Worm (Caenorhabditis elegans) whole organism, early embryonic: ENCODE data around the gene sra-1.

Experiments
- B0310.2 ChIP-seq: sonication (generic microtip); optimal IDR thresholded peaks from 2 replicates; lab custom pipeline; 2016; ENCODE audit warnings: mild to moderate bottlenecking, missing genetic modification characterization, missing compliant biosample characterization
- F13C5.2 ChIP-seq: sonication (generic microtip); optimal IDR thresholded peaks from 2 replicates; lab custom pipeline; 2017; ENCODE audit warnings: mild to moderate bottlenecking, missing genetic modification characterization, inconsistent platforms, missing compliant biosample characterization
- aly-1 ChIP-seq: sonication (generic microtip); optimal IDR thresholded peaks from 2 replicates; lab custom pipeline; 2016; ENCODE audit warnings: missing genetic modification characterization, missing compliant biosample characterization
- ama-1 ChIP-seq: fragments of 150-350 bp; optimal IDR thresholded peaks from 2 replicates; lab custom pipeline; 2014
- ceh-36 ChIP-seq: sonication (generic microtip); optimal IDR thresholded peaks from 2 replicates; lab custom pipeline; 2016; ENCODE audit warnings: missing genetic modification characterization, inconsistent platforms, missing compliant biosample characterization
- ets-7 ChIP-seq: sonication (generic microtip); optimal IDR thresholded peaks from 2 replicates; lab custom pipeline; 2016; ENCODE audit warnings: missing genotype, missing genetic modification characterization, missing compliant biosample characterization
- flt-1 ChIP-seq: fragments of 200-800 bp; sonication (Bioruptor generic); IDR thresholded peaks from 2 replicates; pipeline ENCODE4 v1.3.6; 2022; ENCODE audit warnings: missing genetic modification characterization, missing compliant biosample characterization
- pes-1 ChIP-seq: fragments of 200-800 bp; sonication (Bioruptor generic); IDR thresholded peaks from 2 replicates; pipeline ENCODE4 v1.3.6; 2022; ENCODE audit warnings: missing genetic modification reagents, missing genetic modification characterization, missing compliant biosample characterization
- scrt-1 ChIP-seq: fragments of 200-800 bp; sonication (Bioruptor generic); IDR thresholded peaks from 2 replicates; pipeline ENCODE4 v1.3.6; 2022; ENCODE audit warnings: missing genetic modification characterization, missing compliant biosample characterization
- sea-1 ChIP-seq: fragments of 200-800 bp; sonication (Bioruptor generic); conservative IDR thresholded peaks from 2 replicates; pipeline ENCODE4 v1.3.6; 2022; ENCODE audit warnings: missing genetic modification characterization, missing compliant biosample characterization
- tbx-37 ChIP-seq: fragments of 200-800 bp; sonication (Bioruptor generic); conservative IDR thresholded peaks from 2 replicates; pipeline ENCODE4 v1.3.6; 2022; ENCODE audit warnings: missing genetic modification reagents, missing genetic modification characterization, missing compliant biosample characterization
- tra-4 ChIP-seq: sonication (generic microtip); optimal IDR thresholded peaks from 2 replicates; lab custom pipeline; 2017; ENCODE audit warnings: missing genetic modification characterization, missing compliant biosample characterization

ce11 chrII:9553179-9553578 is 31.7 kb upstream of the sra-1 start, which contains the start of gene F35H8.1:
- TF ChIP-seq flt-1 (no peak), sea-1 (no peak), ama-1 (lab: Kevin White, UChicago) (no peak), pes-1 (GFP tag; lab: Robert Waterston, UW) (no peak), tbx-37 (no peak), ceh-36 (tag; lab: Kevin White, UChicago) (no peak), F13C5.2 (tag; lab: Kevin White, UChicago) (no peak), B0310.2 (no peak), tra-4 (tag; lab: Kevin White, UChicago) (no peak), scrt-1 (GFP tag; lab: Robert Waterston, UW) (no peak), ets-7 (tag; lab: Kevin White, UChicago) (no peak), aly-1 (no peak)
